Worm (Caenorhabditis elegans): ENCODE measurements around the gene mig-32.

mig-32 gene

ce11 chrIV:12047552-12048347 is 44.3 kb downstream of the mig-32 start, which contains the start of gene T12G3.4:
TSS of gene T12G3.4 (plus strand) at chrIV:12048256.
- no peak for TF ChIP-seq pag-3 (tag; optimal IDR thresholded peaks at IDR 0.05; ENCODE audit: borderline replicate concordance, insufficient read depth)
- TF ChIP-seq mef-2 (tag; optimal IDR thresholded peaks at IDR 0.05) = no peak
- no peak for TF ChIP-seq nhr-76 (tag; optimal IDR thresholded peaks at IDR 0.05)

- TF ChIP-seq nhr-71 (tag; optimal IDR thresholded peaks at IDR 0.05) = peak; percentile 52
- no peak for TF ChIP-seq aly-2 (tag; optimal IDR thresholded peaks at IDR 0.05)
- TF ChIP-seq efl-1 (optimal IDR thresholded peaks at IDR 0.05) = no peak
- peak in 1 of 2 experiments; percentile 82 for TF ChIP-seq efl-1 (GFP tag; optimal IDR thresholded peaks at IDR 0.05 in 1 of 2)
- no peak for TF ChIP-seq ama-1 (optimal IDR thresholded peaks at IDR 0.05)
- peak; percentile 86 for TF ChIP-seq nhr-85 (tag)
- no peak for TF ChIP-seq fkh-10 (GFP tag; optimal IDR thresholded peaks at IDR 0.05)
- TF ChIP-seq jun-1 (tag; optimal IDR thresholded peaks at IDR 0.05) = no peak
- TF ChIP-seq nhr-90 (tag; optimal IDR thresholded peaks at IDR 0.05; ENCODE audit: poor library complexity) = peak; percentile 33
- no peak for TF ChIP-seq zag-1 (tag; optimal IDR thresholded peaks at IDR 0.05)
- TF ChIP-seq ceh-90 (tag; optimal IDR thresholded peaks at IDR 0.05) = no peak
- peak; percentile 40 for TF ChIP-seq snu-23 (GFP tag; optimal IDR thresholded peaks at IDR 0.05)
- TF ChIP-seq elt-3 (tag; optimal IDR thresholded peaks at IDR 0.05) = peak in 2 of 6 experiments; percentile 19 to 71
- TF ChIP-seq hpl-2 (GFP tag; optimal IDR thresholded peaks at IDR 0.05) = no peak
- no peak for TF ChIP-seq nhr-237 (tag; optimal IDR thresholded peaks at IDR 0.05)
- no peak for TF ChIP-seq lin-39 (tag; optimal IDR thresholded peaks at IDR 0.05)
- peak; percentile 76 for TF ChIP-seq nhr-20 (tag; optimal IDR thresholded peaks at IDR 0.05)
- TF ChIP-seq grh-1 (GFP tag; IDR thresholded peaks at IDR 0.05) = no peak
- no peak for TF ChIP-seq hlh-17 (GFP tag; optimal IDR thresholded peaks at IDR 0.05; ENCODE audit: borderline replicate concordance)
- peak; percentile 20 for TF ChIP-seq blmp-1 (tag; optimal IDR thresholded peaks at IDR 0.05)
- peak; percentile 60 for TF ChIP-seq lin-14 (GFP tag; optimal IDR thresholded peaks at IDR 0.05)
- TF ChIP-seq lin-35 (GFP tag; optimal IDR thresholded peaks at IDR 0.05) = peak in 1 of 2 experiments; percentile 52
- TF ChIP-seq elt-2 (tag; optimal IDR thresholded peaks at IDR 0.05) = peak; percentile 74
- TF ChIP-seq pqm-1 (tag; optimal IDR thresholded peaks at IDR 0.05) = no peak
- peak in 1 of 2 experiments; percentile 50 for TF ChIP-seq lsy-2 (tag; optimal IDR thresholded peaks at IDR 0.05)
- TF ChIP-seq ces-1 (GFP tag; optimal IDR thresholded peaks at IDR 0.05) = no peak
- TF ChIP-seq pax-3 (tag; optimal IDR thresholded peaks at IDR 0.05) = no peak
- TF ChIP-seq F16B12.6 (tag; optimal IDR thresholded peaks at IDR 0.05) = no peak
- TF ChIP-seq zip-4 (GFP tag; optimal IDR thresholded peaks at IDR 0.05) = no peak
- peak; percentile 5; the same call in 1 of the 2 replicates for TF ChIP-seq nhr-19 (GFP tag; conservative IDR thresholded peaks at IDR 0.05)
- TF ChIP-seq pag-3 (tag; optimal IDR thresholded peaks at IDR 0.05; ENCODE audit: borderline replicate concordance, insufficient read depth) = no peak
Observed at ce11 chrIV:12046524-12047203, 45.3 kb downstream of the mig-32 start, which contains the start of gene T12G3.2. TSS of gene T12G3.2 (minus strand) at chrIV:12046967.

- TF ChIP-seq egl-13 (tag; optimal IDR thresholded peaks at IDR 0.05) (no peak), nhr-12 (tag; optimal IDR thresholded peaks at IDR 0.05) (no peak), ceh-82 (tag; optimal IDR thresholded peaks at IDR 0.05) (no peak), nhr-20 (tag; optimal IDR thresholded peaks at IDR 0.05) (peak; percentile 71), lin-14 (GFP tag; optimal IDR thresholded peaks at IDR 0.05) (peak; percentile 74), nhr-71 (tag; optimal IDR thresholded peaks at IDR 0.05) (peak; percentile 48), efl-1 (optimal IDR thresholded peaks at IDR 0.05) (peak in 1 of 2 experiments; percentile 10), efl-1 (GFP tag; optimal IDR thresholded peaks at IDR 0.05 in 1 of 2) (peak in 1 of 2 experiments; percentile 92), tbx-2 (tag; optimal IDR thresholded peaks at IDR 0.05) (peak; percentile 21), mdl-1 (tag; optimal IDR thresholded peaks at IDR 0.05) (no peak), sptf-1 (tag; optimal IDR thresholded peaks at IDR 0.05) (no peak), aly-2 (tag; optimal IDR thresholded peaks at IDR 0.05) (no peak), elt-2 (tag; optimal IDR thresholded peaks at IDR 0.05) (no peak), lin-35 (GFP tag; optimal IDR thresholded peaks at IDR 0.05) (no peak), nhr-77 (tag; optimal IDR thresholded peaks at IDR 0.05) (no peak), rnt-1 (tag; optimal IDR thresholded peaks at IDR 0.05) (peak; percentile 31), hlh-4 (tag; optimal IDR thresholded peaks at IDR 0.05) (no peak), lin-39 (tag; optimal IDR thresholded peaks at IDR 0.05) (no peak), nhr-47 (tag; optimal IDR thresholded peaks at IDR 0.05) (no peak), hpl-2 (GFP tag; optimal IDR thresholded peaks at IDR 0.05) (no peak), lin-15B (tag; optimal IDR thresholded peaks at IDR 0.05) (no peak)
Observed at ce11 chrIV:12044844-12045738, 46.9 kb downstream of the mig-32 start.
